Worm (Caenorhabditis elegans) whole organism, mixed stage, embryonic: Measurements from ENCODE around the gene M162.15.

Experiments
- elt-1 ChIP-seq: sonication (generic microtip); optimal IDR thresholded peaks from 2 replicates; lab custom pipeline; 2017; ENCODE audit warnings: missing genetic modification characterization, mild to moderate bottlenecking, missing compliant biosample characterization, antibody characterized with exemption, moderate library complexity, borderline replicate concordance; ENCODE audit not compliant: insufficient read depth
- lsy-2 ChIP-seq: fragments of 150-350 bp; optimal IDR thresholded peaks from 2 replicates; lab custom pipeline; 2014; ENCODE audit warnings: missing biosample characterization, missing genetic modification characterization
- nhr-12 ChIP-seq: fragments of 150-350 bp; optimal IDR thresholded peaks from 2 replicates; lab custom pipeline; 2014; ENCODE audit warnings: missing biosample characterization, missing genetic modification characterization
- nhr-2 ChIP-seq: fragments of 150-350 bp; optimal IDR thresholded peaks from 2 replicates; lab custom pipeline; 2014; ENCODE audit warnings: missing biosample characterization, missing genetic modification characterization
- pha-4 ChIP-seq: fragments of 150-350 bp; optimal IDR thresholded peaks from 2 replicates; lab custom pipeline; 2018; ENCODE audit warnings: missing biosample characterization, missing genetic modification reagents, missing genetic modification characterization
- unc-39 ChIP-seq: fragments of 150-350 bp; optimal IDR thresholded peaks from 2 replicates; lab custom pipeline; 2014; ENCODE audit warnings: missing biosample characterization, missing genetic modification characterization

- TF ChIP-seq elt-1 (tag; lab: Kevin White, UChicago) (no peak), unc-39 (no peak), pha-4 (no peak), nhr-2 (tag; lab: Kevin White, UChicago) (no peak), lsy-2 (tag; lab: Kevin White, UChicago) (no peak), nhr-12 (no peak)
These were observed 10.8 kb downstream of the M162.15 start, which contains the start of gene M162.5 for ce11 chrV:19760751-19761150.
